Fruit fly (Drosophila melanogaster): Measurements from ENCODE around the gene CG34133.

CG34133 gene

DNA sequence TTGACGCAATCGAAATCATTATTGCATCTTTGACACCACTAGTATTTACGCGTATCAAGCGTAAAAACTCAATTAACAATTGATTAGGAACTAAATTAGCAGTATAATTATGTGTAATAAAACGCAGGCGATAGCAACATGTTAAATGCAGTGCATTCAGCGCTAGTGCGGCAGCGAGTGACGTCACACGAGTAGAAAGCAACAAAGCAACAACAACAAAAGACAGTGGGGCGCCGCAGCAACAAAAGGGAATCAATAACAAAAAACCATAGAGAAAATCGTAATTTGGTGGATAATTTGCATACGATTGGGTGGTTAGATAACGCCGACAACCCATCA is at the start of gene CG34133:
CG34133 (plus strand) TSS at position 16 of the 339 bp plus-strand sequence.
- TF ChIP-seq psq (optimal IDR thresholded peaks at IDR 0.05) (no peak), EcR (GFP tag; optimal IDR thresholded peaks at IDR 0.05) (no peak), Dll (optimal IDR thresholded peaks at IDR 0.05) (no peak), pan (optimal IDR thresholded peaks at IDR 0.05) (no peak), CG8478 (optimal IDR thresholded peaks at IDR 0.05) (no peak), usp (GFP tag; optimal IDR thresholded peaks at IDR 0.05) (no peak)

- no peak for TF ChIP-seq psq (optimal IDR thresholded peaks at IDR 0.05)
- TF ChIP-seq Dll (optimal IDR thresholded peaks at IDR 0.05) = no peak
- TF ChIP-seq pan (optimal IDR thresholded peaks at IDR 0.05) = no peak
- TF ChIP-seq CG8478 (optimal IDR thresholded peaks at IDR 0.05) = no peak
- no peak for TF ChIP-seq usp (GFP tag; optimal IDR thresholded peaks at IDR 0.05)
- no peak for TF ChIP-seq EcR (GFP tag; optimal IDR thresholded peaks at IDR 0.05)
Observed at dm6 chr3R:29829228-29829786, 39.9 kb upstream of the CG34133 start.

- TF ChIP-seq pan (optimal IDR thresholded peaks at IDR 0.05) (no peak), CG8478 (optimal IDR thresholded peaks at IDR 0.05) (no peak), EcR (GFP tag; optimal IDR thresholded peaks at IDR 0.05) (no peak), Dll (optimal IDR thresholded peaks at IDR 0.05) (no peak), psq (optimal IDR thresholded peaks at IDR 0.05) (no peak)
Observed at dm6 chr3R:29830925-29831324, 38.2 kb upstream of the CG34133 start.

- TF ChIP-seq psq (optimal IDR thresholded peaks at IDR 0.05) (no peak), pan (optimal IDR thresholded peaks at IDR 0.05) (no peak)
Observed at dm6 chr3R:29834759-29835709, 34.1 kb upstream of the CG34133 start, which contains the start of gene Atg16. Gene Atg16, minus strand, starts transcription at chr3R:29835101.

- no peak for TF ChIP-seq psq (optimal IDR thresholded peaks at IDR 0.05)
- no peak for TF ChIP-seq Dll (optimal IDR thresholded peaks at IDR 0.05)
- no peak for TF ChIP-seq EcR (GFP tag; optimal IDR thresholded peaks at IDR 0.05)
- TF ChIP-seq pan (optimal IDR thresholded peaks at IDR 0.05) = no peak
- no peak for TF ChIP-seq CG8478 (optimal IDR thresholded peaks at IDR 0.05)
- no peak for TF ChIP-seq usp (GFP tag; optimal IDR thresholded peaks at IDR 0.05)
Observed at dm6 chr3R:29835710-29836049, 33.5 kb upstream of the CG34133 start, which contains the start of gene Prtl99C. Gene Prtl99C, plus strand, starts transcription at chr3R:29835950.

- TF ChIP-seq psq (optimal IDR thresholded peaks at IDR 0.05) = no peak
- TF ChIP-seq pan (optimal IDR thresholded peaks at IDR 0.05) = no peak
- no peak for TF ChIP-seq EcR (GFP tag; optimal IDR thresholded peaks at IDR 0.05)
- no peak for TF ChIP-seq CG8478 (optimal IDR thresholded peaks at IDR 0.05)
- TF ChIP-seq usp (GFP tag; optimal IDR thresholded peaks at IDR 0.05) = no peak
- TF ChIP-seq Dll (optimal IDR thresholded peaks at IDR 0.05) = no peak
Observed at dm6 chr3R:29836188-29836587, 33.0 kb upstream of the CG34133 start, which contains the start of gene CG42592. Gene CG42592, minus strand, starts transcription at chr3R:29836288.

- TF ChIP-seq usp (GFP tag; optimal IDR thresholded peaks at IDR 0.05) = no peak
- TF ChIP-seq Dll (optimal IDR thresholded peaks at IDR 0.05) = no peak
- no peak for TF ChIP-seq psq (optimal IDR thresholded peaks at IDR 0.05)
- no peak for TF ChIP-seq pan (optimal IDR thresholded peaks at IDR 0.05)
- no peak for TF ChIP-seq CG8478 (optimal IDR thresholded peaks at IDR 0.05)
- no peak for TF ChIP-seq EcR (GFP tag; optimal IDR thresholded peaks at IDR 0.05)
Observed at dm6 chr3R:29837771-29838170, 31.4 kb upstream of the CG34133 start.

DNA sequence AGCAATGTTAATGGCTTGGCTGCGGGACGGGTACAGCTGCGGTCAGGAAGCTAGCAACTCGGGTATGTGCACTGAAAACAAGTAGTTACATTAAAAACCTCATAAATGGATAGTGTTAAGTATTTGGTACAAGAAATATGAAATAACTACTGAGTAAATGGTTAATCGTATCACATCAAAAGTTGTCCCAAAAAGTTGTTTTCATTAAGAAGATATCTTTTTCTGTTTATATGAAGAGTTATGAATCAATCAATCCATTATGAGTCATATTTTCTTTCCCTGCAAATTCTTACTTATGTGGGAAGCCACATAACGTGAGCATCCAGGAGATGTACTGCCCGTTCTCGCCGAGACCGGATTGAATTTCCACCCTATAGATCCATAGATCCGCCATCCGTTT is 30.4 kb upstream of the CG34133 start:
- TF ChIP-seq psq (optimal IDR thresholded peaks at IDR 0.05) (no peak), Dll (optimal IDR thresholded peaks at IDR 0.05) (no peak), EcR (GFP tag; optimal IDR thresholded peaks at IDR 0.05) (no peak), usp (GFP tag; optimal IDR thresholded peaks at IDR 0.05) (no peak), CG8478 (optimal IDR thresholded peaks at IDR 0.05) (no peak), pan (optimal IDR thresholded peaks at IDR 0.05) (no peak)

- TF ChIP-seq pan (optimal IDR thresholded peaks at IDR 0.05) (no peak), EcR (GFP tag; optimal IDR thresholded peaks at IDR 0.05) (no peak), CG8478 (optimal IDR thresholded peaks at IDR 0.05) (no peak), psq (optimal IDR thresholded peaks at IDR 0.05) (no peak), usp (GFP tag; optimal IDR thresholded peaks at IDR 0.05) (no peak), Dll (optimal IDR thresholded peaks at IDR 0.05) (no peak)
Observed at dm6 chr3R:29839707-29840311, 29.4 kb upstream of the CG34133 start.

- TF ChIP-seq pan (optimal IDR thresholded peaks at IDR 0.05) (no peak), psq (optimal IDR thresholded peaks at IDR 0.05) (no peak), usp (GFP tag; optimal IDR thresholded peaks at IDR 0.05) (no peak), Dll (optimal IDR thresholded peaks at IDR 0.05) (no peak), CG8478 (optimal IDR thresholded peaks at IDR 0.05) (no peak), EcR (GFP tag; optimal IDR thresholded peaks at IDR 0.05) (no peak)
Observed at dm6 chr3R:29841293-29841791, 27.8 kb upstream of the CG34133 start, which contains the start of gene Cad99C. Gene Cad99C, plus strand, starts transcription at chr3R:29841657.

DNA sequence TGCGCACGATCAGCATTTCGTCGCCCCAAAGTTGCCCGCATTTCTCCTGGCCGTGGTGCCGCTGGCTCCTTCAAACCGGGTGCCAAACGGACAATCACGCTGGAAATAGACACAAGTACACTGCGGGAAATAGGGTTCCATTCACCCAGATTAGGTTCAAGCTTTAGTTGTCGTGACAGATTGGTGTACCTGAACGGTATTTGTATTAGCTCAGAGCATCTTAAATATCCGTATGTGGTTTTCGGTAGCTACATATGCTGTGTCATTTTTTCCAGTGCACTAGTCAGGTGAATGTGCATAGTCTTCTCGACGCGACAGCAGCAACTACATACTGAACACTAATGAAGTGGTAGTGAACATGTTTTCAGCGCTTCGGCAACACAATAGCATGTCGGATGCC is 22.0 kb upstream of the CG34133 start:
- TF ChIP-seq usp (GFP tag; optimal IDR thresholded peaks at IDR 0.05) (no peak), pan (optimal IDR thresholded peaks at IDR 0.05) (no peak), CG8478 (optimal IDR thresholded peaks at IDR 0.05) (no peak), Dll (optimal IDR thresholded peaks at IDR 0.05) (no peak), EcR (GFP tag; optimal IDR thresholded peaks at IDR 0.05) (no peak), psq (optimal IDR thresholded peaks at IDR 0.05) (no peak)

dm6 chr3R:29857228-29857627 is 11.9 kb upstream of the CG34133 start, which contains the start of gene dgt1:
Gene dgt1, minus strand, starts transcription at chr3R:29857491.
- TF ChIP-seq EcR (GFP tag; optimal IDR thresholded peaks at IDR 0.05) (no peak), psq (optimal IDR thresholded peaks at IDR 0.05) (no peak)

Data from whole organism.